Worm (Caenorhabditis elegans) whole organism, L4/young adult: ENCODE data around the gene B0365.9.
A peak's percentile ranks its signal among the peaks of the same experiment; 100 is the strongest.

Experiments used
- W03F9.2 ChIP-seq: fragments of 150-350 bp; optimal IDR thresholded peaks from 2 replicates; lab custom pipeline; 2014; ENCODE audit warnings: missing biosample characterization, missing genetic modification characterization
- dao-5 ChIP-seq: sonication (generic microtip); optimal IDR thresholded peaks from 2 replicates; lab custom pipeline; 2016; ENCODE audit warnings: missing genotype, missing genetic modification characterization, moderate library complexity, missing compliant biosample characterization
- him-1 ChIP-seq: sonication (generic microtip); optimal IDR thresholded peaks from 2 replicates; lab custom pipeline; 2016; ENCODE audit warnings: missing genotype, missing genetic modification reagents, missing genetic modification characterization, missing compliant biosample characterization

Gene B0365.9

ce11 chrV:13095654-13096053 lies 37.7 kb downstream of the B0365.9 start, which contains the start of gene C34B4.5:
C34B4.5 (plus strand) TSS chrV:13095954.
- no peak for TF ChIP-seq him-1 (tag; lab: Kevin White, UChicago)
- TF ChIP-seq W03F9.2 (tag; lab: Kevin White, UChicago), result no peak
- no peak for TF ChIP-seq dao-5

- TF ChIP-seq W03F9.2 (tag; lab: Kevin White, UChicago), result no peak
- TF ChIP-seq him-1 (tag; lab: Kevin White, UChicago), result no peak
- no peak for TF ChIP-seq dao-5
These were observed 41.0 kb downstream of the B0365.9 start, which contains the start of gene lurp-4 for ce11 chrV:13092349-13092748. lurp-4 (plus strand) TSS chrV:13092649.

ce11 chrV:13090130-13090770 lies 43.1 kb downstream of the B0365.9 start, which contains the start of gene C34B4.4:
C34B4.4 (plus strand) TSS chrV:13090405.
- TF ChIP-seq dao-5, result no peak
- TF ChIP-seq W03F9.2 (tag; lab: Kevin White, UChicago), result no peak
- no peak for TF ChIP-seq him-1 (tag; lab: Kevin White, UChicago)

ce11 chrV:13088485-13088884 lies 44.9 kb downstream of the B0365.9 start:
- TF ChIP-seq dao-5 (no peak), him-1 (tag; lab: Kevin White, UChicago) (no peak), W03F9.2 (tag; lab: Kevin White, UChicago) (no peak)

- peak; percentile 67 for TF ChIP-seq him-1 (tag; lab: Kevin White, UChicago)
- TF ChIP-seq W03F9.2 (tag; lab: Kevin White, UChicago), result peak; percentile 32
- TF ChIP-seq dao-5, result peak; percentile 3
These were observed 47.3 kb downstream of the B0365.9 start for ce11 chrV:13085917-13086552.

- TF ChIP-seq W03F9.2 (tag; lab: Kevin White, UChicago), result no peak
- no peak for TF ChIP-seq him-1 (tag; lab: Kevin White, UChicago)
- TF ChIP-seq dao-5, result no peak
These were observed 48.1 kb downstream of the B0365.9 start for ce11 chrV:13085227-13085640.

ce11 chrV:13083751-13084672 lies 49.4 kb downstream of the B0365.9 start:
- TF ChIP-seq dao-5 (no peak), W03F9.2 (tag; lab: Kevin White, UChicago) (no peak), him-1 (tag; lab: Kevin White, UChicago) (no peak)

- peak; percentile 45 for TF ChIP-seq him-1 (tag; lab: Kevin White, UChicago)
- TF ChIP-seq dao-5, result no peak
- peak; percentile 26 for TF ChIP-seq W03F9.2 (tag; lab: Kevin White, UChicago)
These were observed 50.8 kb downstream of the B0365.9 start, which contains the start of gene C34B4.2 for ce11 chrV:13082442-13083126. C34B4.2 (plus strand) TSS chrV:13083055.
